Fruit fly (Drosophila melanogaster) whole organism, embryonic: ENCODE results near the gene Kaz1-ORFB.
A peak's percentile ranks its signal among the peaks of the same experiment; 100 is the strongest.

Source experiments
- Adf1 ChIP-seq: fragments of 200-800 bp; sonication (Bioruptor generic); IDR thresholded peaks from 2 replicates; pipeline ENCODE4 v1.3.6; 2022; ENCODE audit warnings: missing biosample characterization, missing genetic modification characterization
- Awh ChIP-seq: fragments of 200-800 bp; sonication (Bioruptor generic); IDR thresholded peaks from 2 replicates; pipeline ENCODE4, ENCODE4 v1.3.6; 2022; ENCODE audit warnings: missing biosample characterization, missing genetic modification characterization
- CG1024 ChIP-seq: fragments of 200-800 bp; sonication (Bioruptor generic); IDR thresholded peaks from 2 replicates; pipeline ENCODE4 v1.3.6; 2022; ENCODE audit warnings: missing biosample characterization, missing genetic modification characterization
- CG11456 ChIP-seq: fragments of 200-800 bp; sonication (Bioruptor generic); IDR thresholded peaks from 3 replicates; pipeline ENCODE4 v1.3.6; 2022; ENCODE audit warnings: missing biosample characterization, missing genetic modification characterization
- CG12391 ChIP-seq: fragments of 200-800 bp; sonication (Bioruptor generic); optimal IDR thresholded peaks from 3 replicates; lab custom pipeline; 2018; ENCODE audit warnings: missing biosample characterization, mild to moderate bottlenecking, missing genetic modification characterization, moderate library complexity
- CG14710 ChIP-seq: fragments of 200-800 bp; sonication (Bioruptor generic); optimal IDR thresholded peaks from 3 replicates; lab custom pipeline; 2019; ENCODE audit warnings: missing biosample characterization, mild to moderate bottlenecking, missing genetic modification characterization, moderate library complexity
- CG14860 ChIP-seq: fragments of 200-800 bp; sonication (Bioruptor generic); IDR thresholded peaks from 3 replicates; pipeline ENCODE4 v1.3.6; 2022; ENCODE audit warnings: missing biosample characterization, missing genetic modification characterization; ENCODE audit not compliant: partially characterized antibody
- CG1647 ChIP-seq: fragments of 200-800 bp; sonication (Bioruptor generic); optimal IDR thresholded peaks from 3 replicates; lab custom pipeline; 2016; ENCODE audit warnings: missing biosample characterization, missing genetic modification characterization
- CG17328 ChIP-seq: fragments of 200-800 bp; sonication (Bioruptor generic); IDR thresholded peaks from 2 replicates; pipeline ENCODE4 v1.3.6; 2022; ENCODE audit warnings: missing biosample characterization, missing genetic modification characterization
- CG18262 ChIP-seq: fragments of 200-800 bp; optimal IDR thresholded peaks from 3 replicates; lab custom pipeline; 2019; ENCODE audit warnings: missing biosample characterization, mild to moderate bottlenecking, missing genetic modification characterization, moderate library complexity
- CG2129 ChIP-seq: fragments of 200-800 bp; sonication (Bioruptor generic); IDR thresholded peaks from 2 replicates; pipeline ENCODE4 v1.3.6; 2022; ENCODE audit warnings: missing biosample characterization, missing genetic modification characterization; ENCODE audit not compliant: partially characterized antibody
- CG34376 ChIP-seq: fragments of 200-800 bp; sonication (Bioruptor generic); optimal IDR thresholded peaks from 2 replicates; lab custom pipeline; 2018; ENCODE audit warnings: missing biosample characterization, mild to moderate bottlenecking, missing genetic modification characterization
- CG3838 ChIP-seq: fragments of 200-800 bp; sonication (Bioruptor generic); optimal IDR thresholded peaks from 3 replicates; lab custom pipeline; 2016; ENCODE audit warnings: missing biosample characterization, missing genetic modification characterization
- CG6272 ChIP-seq: fragments of 200-800 bp; sonication (Bioruptor generic); IDR thresholded peaks from 2 replicates; pipeline ENCODE4 v1.3.6; 2022; ENCODE audit warnings: missing biosample characterization, missing genetic modification characterization
- CG6765 ChIP-seq: fragments of 200-800 bp; sonication (Bioruptor generic); optimal IDR thresholded peaks from 3 replicates; lab custom pipeline; 2017; ENCODE audit warnings: missing biosample characterization, mild to moderate bottlenecking, missing genetic modification characterization
- CG8388 ChIP-seq: fragments of 200-800 bp; sonication (Bioruptor generic); optimal IDR thresholded peaks from 2 replicates; lab custom pipeline; 2019; ENCODE audit warnings: missing biosample characterization, mild to moderate bottlenecking, missing genetic modification characterization, moderate library complexity
- CG9817 ChIP-seq: fragments of 200-800 bp; sonication (Bioruptor generic); optimal IDR thresholded peaks from 2 replicates; lab custom pipeline; 2018; ENCODE audit warnings: missing biosample characterization, mild to moderate bottlenecking, missing genetic modification characterization, moderate library complexity
- CrebB ChIP-seq: fragments of 200-800 bp; sonication (Bioruptor generic); optimal IDR thresholded peaks from 3 replicates; lab custom pipeline; 2018; ENCODE audit warnings: missing biosample characterization, mild to moderate bottlenecking, missing genetic modification characterization
- Eip74EF ChIP-seq, 2 experiments: fragments of 200-800 bp in 1 of 2; fragments of >200 bp in 1 of 2; sonication (Bioruptor generic) in 1 of 2; optimal IDR thresholded peaks; 2 replicates each; lab custom pipeline; 2017 to 2019; ENCODE audit warnings: missing biosample characterization in 2 of 2, missing genetic modification characterization in 2 of 2, mild to moderate bottlenecking in 1 of 2, moderate library complexity in 1 of 2
- HLH3B ChIP-seq: fragments of 200-800 bp; sonication (Bioruptor generic); IDR thresholded peaks from 2 replicates; pipeline ENCODE4 v1.3.6; 2022; ENCODE audit warnings: missing biosample characterization, missing genetic modification characterization
- HLH4C ChIP-seq: fragments of 200-800 bp; sonication (Bioruptor generic); IDR thresholded peaks from 3 replicates; pipeline ENCODE4 v1.3.6; 2022; ENCODE audit warnings: missing biosample characterization, missing genetic modification characterization; ENCODE audit not compliant: partially characterized antibody
- HmgD ChIP-seq: fragments of 200-800 bp; sonication (Bioruptor generic); optimal IDR thresholded peaks from 3 replicates; lab custom pipeline; 2016; ENCODE audit warnings: missing biosample characterization, missing genetic modification characterization
- Sin3A ChIP-seq: fragments of >200 bp; optimal IDR thresholded peaks from 2 replicates; lab custom pipeline; 2018
- Six4 ChIP-seq: fragments of 200-800 bp; sonication (Bioruptor generic); optimal IDR thresholded peaks from 2 replicates; lab custom pipeline; 2016; ENCODE audit warnings: missing biosample characterization, missing genetic modification characterization
- ato ChIP-seq: fragments of 200-800 bp; sonication (Bioruptor generic); IDR thresholded peaks from 2 replicates; pipeline ENCODE4 v1.3.6; 2022; ENCODE audit warnings: missing biosample characterization, missing genetic modification characterization; ENCODE audit not compliant: partially characterized antibody
- cato ChIP-seq: fragments of 200-800 bp; sonication (Bioruptor generic); optimal IDR thresholded peaks from 2 replicates; lab custom pipeline; 2016; ENCODE audit warnings: missing biosample characterization, missing genetic modification characterization, borderline replicate concordance
- chinmo ChIP-seq: fragments of 200-800 bp; sonication (Bioruptor generic); IDR thresholded peaks from 4 replicates; pipeline ENCODE4 v1.3.6; 2022; ENCODE audit warnings: missing biosample characterization, missing genetic modification characterization; ENCODE audit not compliant: partially characterized antibody
- chm ChIP-seq: fragments of 200-800 bp; sonication (Bioruptor generic); IDR thresholded peaks from 2 replicates; pipeline ENCODE4 v1.3.6; 2022; ENCODE audit warnings: missing biosample characterization, missing genetic modification characterization
- dimm ChIP-seq: fragments of 200-800 bp; sonication (Bioruptor generic); IDR thresholded peaks from 2 replicates; pipeline ENCODE4 v1.3.6; 2022; ENCODE audit warnings: missing biosample characterization, missing genetic modification characterization
- en ChIP-seq: fragments of 200-800 bp; sonication (Bioruptor generic); optimal IDR thresholded peaks from 2 replicates; lab custom pipeline; 2016; ENCODE audit warnings: missing biosample characterization, missing genetic modification characterization
- eve ChIP-seq, 2 experiments: fragments of >200 bp; optimal IDR thresholded peaks; 2 replicates each; lab custom pipeline; 2017; ENCODE audit warnings: missing biosample characterization in 2 of 2, missing genetic modification characterization in 2 of 2
- ftz-f1 ChIP-seq: fragments of 200-800 bp; sonication (Bioruptor generic); optimal IDR thresholded peaks from 2 replicates; lab custom pipeline; 2016; ENCODE audit warnings: missing biosample characterization, missing genetic modification characterization
- gce ChIP-seq: fragments of 200-800 bp; sonication (Bioruptor generic); IDR thresholded peaks from 3 replicates; pipeline ENCODE4 v1.3.6; 2022; ENCODE audit warnings: missing biosample characterization, missing genetic modification characterization
- her ChIP-seq: fragments of 200-800 bp; sonication (Bioruptor generic); optimal IDR thresholded peaks from 2 replicates; lab custom pipeline; 2016; ENCODE audit warnings: missing biosample characterization, missing genetic modification characterization
- inv ChIP-seq: fragments of 200-800 bp; sonication (Bioruptor generic); IDR thresholded peaks from 2 replicates; pipeline ENCODE4 v1.3.6; 2022; ENCODE audit warnings: missing biosample characterization, missing genetic modification characterization; ENCODE audit not compliant: partially characterized antibody
- lbe ChIP-seq: fragments of 200-800 bp; sonication (Bioruptor generic); optimal IDR thresholded peaks from 2 replicates; lab custom pipeline; 2016; ENCODE audit warnings: missing biosample characterization, mild to moderate bottlenecking, missing genetic modification characterization
- lov ChIP-seq, 2 experiments: fragments of 200-800 bp in 1 of 2; fragments of >200 bp in 1 of 2; sonication (Bioruptor generic) in 1 of 2; IDR thresholded peaks in 1 of 2; optimal IDR thresholded peaks in 1 of 2; 2 replicates in 1 of 2; 3 replicates in 1 of 2; pipeline versions ENCODE4 v1.3.6 to Lab custom; 2017 to 2022; ENCODE audit warnings: missing biosample characterization in 1 of 2, missing genetic modification characterization in 1 of 2
- luna ChIP-seq: fragments of 200-800 bp; sonication (Bioruptor generic); optimal IDR thresholded peaks from 2 replicates; lab custom pipeline; 2016; ENCODE audit warnings: missing biosample characterization, missing genetic modification characterization
- pros ChIP-seq: fragments of 200-800 bp; sonication (Bioruptor generic); optimal IDR thresholded peaks from 3 replicates; lab custom pipeline; 2019; ENCODE audit warnings: missing biosample characterization, mild to moderate bottlenecking, missing genetic modification characterization, moderate library complexity
- schlank ChIP-seq: fragments of 200-800 bp; sonication (Bioruptor generic); optimal IDR thresholded peaks from 2 replicates; lab custom pipeline; 2018; ENCODE audit warnings: missing biosample characterization, mild to moderate bottlenecking, missing genetic modification characterization
- tup ChIP-seq: fragments of 200-800 bp; sonication (Bioruptor generic); optimal IDR thresholded peaks from 2 replicates; lab custom pipeline; 2016; ENCODE audit warnings: missing biosample characterization, mild to moderate bottlenecking, missing genetic modification characterization, moderate library complexity
- yki ChIP-seq: fragments of >200 bp; optimal IDR thresholded peaks from 3 replicates; lab custom pipeline; 2018
- zen2 ChIP-seq: fragments of 200-800 bp; sonication (Bioruptor generic); IDR thresholded peaks from 3 replicates; pipeline ENCODE4 v1.3.6; 2022; ENCODE audit warnings: missing biosample characterization, missing genetic modification characterization; ENCODE audit not compliant: partially characterized antibody

Gene Kaz1-ORFB

DNA sequence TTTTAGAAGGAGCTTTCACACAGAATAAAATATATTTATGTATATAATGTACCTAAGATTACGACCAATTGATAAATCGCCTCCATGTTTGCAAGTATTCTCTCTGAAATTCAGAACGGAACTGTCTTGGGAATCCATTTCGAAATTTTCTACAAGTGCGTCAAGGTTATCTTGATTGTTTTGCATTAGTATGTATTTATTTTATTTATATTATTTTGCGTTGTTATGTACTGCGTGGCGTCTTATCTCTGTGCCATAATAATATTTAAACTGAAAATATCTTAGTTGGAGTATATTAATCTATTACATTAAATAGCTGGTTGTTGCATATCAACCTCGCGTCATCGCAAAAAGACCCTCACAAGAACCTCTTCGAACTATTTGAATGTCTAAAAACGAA, 15.1 kb downstream of the Kaz1-ORFB start, which contains the start of gene CG42846:
CG42846 (minus strand) TSS at position 101 of the 400 bp plus-strand sequence.
- TF ChIP-seq tup (GFP tag; lab: Kevin White, UChicago) (no peak), CG1647 (GFP tag; lab: Kevin White, UChicago) (no peak), lbe (GFP tag; lab: Kevin White, UChicago) (peak; percentile 18), CG6272 (GFP tag; lab: Robert Waterston, UW) (no peak), CG34376 (GFP tag; lab: Kevin White, UChicago) (peak; percentile 12)

DNA sequence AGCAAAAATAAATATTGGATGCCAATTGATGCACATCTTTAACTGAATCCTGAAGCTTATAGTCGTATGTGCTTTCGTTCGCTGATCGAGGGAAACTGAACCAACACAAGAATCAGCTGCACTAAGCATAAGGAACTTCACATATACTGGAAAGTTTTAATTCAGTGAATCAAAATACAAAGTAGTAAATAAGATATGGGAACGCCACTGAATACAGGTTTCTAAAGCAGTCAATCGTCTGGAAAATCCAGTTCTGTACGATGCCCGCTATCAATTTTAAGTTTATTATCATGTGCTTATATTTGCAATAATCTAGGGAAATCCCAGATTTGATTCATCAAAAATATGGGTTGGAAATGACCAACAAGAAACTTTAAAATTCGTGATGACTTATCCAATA, 15.8 kb downstream of the Kaz1-ORFB start, which contains the start of gene CG34454:
CG34454 (minus strand) TSS at position 84 of the 400 bp plus-strand sequence.
- TF ChIP-seq HLH4C (GFP tag; lab: Robert Waterston, UW): no peak
- no peak for TF ChIP-seq gce (GFP tag; lab: Robert Waterston, UW)
- TF ChIP-seq inv: no peak
- TF ChIP-seq CG17328: no peak

DNA sequence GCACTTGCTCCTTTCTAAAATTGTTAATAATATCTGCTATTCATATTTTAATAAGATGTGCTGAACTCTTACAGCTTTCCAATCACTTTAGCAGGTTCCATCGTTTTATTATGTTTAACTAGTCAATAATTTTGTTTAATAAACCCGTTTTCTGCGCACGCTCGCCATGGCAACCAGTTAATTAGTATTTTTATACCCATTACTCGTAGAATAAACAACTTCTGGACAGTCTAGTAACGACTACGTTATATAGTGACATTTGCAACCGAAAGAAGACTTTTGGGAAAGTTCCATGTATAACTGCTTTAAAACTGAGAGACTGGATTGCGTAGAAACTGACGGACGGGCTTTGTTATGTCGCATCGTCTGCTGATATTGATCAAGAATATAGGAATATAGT, 16.8 kb downstream of the Kaz1-ORFB start, which contains the start of gene CG34453:
CG34453 (minus strand) TSS at position 101 of the 400 bp plus-strand sequence.
- no peak for TF ChIP-seq Awh
- TF ChIP-seq CG9817 (tag; lab: Kevin White, UChicago): no peak
- peak in 1 of 2 experiments; percentile 33 for TF ChIP-seq eve (GFP tag; optimal IDR thresholded peaks at IDR 0.05; lab: Kevin White, UChicago)
- TF ChIP-seq, all 482 proteins: peak for 1

DNA sequence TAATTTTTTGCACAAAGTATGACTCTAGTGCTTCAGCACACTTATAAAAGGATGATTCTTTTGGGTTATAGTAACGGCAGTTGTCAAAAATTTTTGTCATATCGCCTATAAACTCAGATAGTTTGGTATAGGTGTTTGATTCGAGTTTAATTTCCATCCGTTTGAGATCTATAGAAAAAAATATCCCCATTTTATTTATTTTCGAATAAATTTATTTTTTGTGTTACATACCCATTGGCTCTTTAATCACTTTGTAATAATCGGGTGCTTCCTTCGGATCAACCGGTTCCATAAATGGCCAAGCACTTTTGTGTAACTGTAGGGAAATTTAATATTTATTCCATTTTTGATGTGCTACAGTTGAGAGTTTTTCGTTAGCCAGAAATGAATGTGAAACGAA, 17.9 kb downstream of the Kaz1-ORFB start:
- TF ChIP-seq zen2 (GFP tag; lab: Robert Waterston, UW): no peak
- no peak for TF ChIP-seq CrebB (tag; lab: Kevin White, UChicago)
- no peak for TF ChIP-seq Eip74EF (GFP tag; optimal IDR thresholded peaks at IDR 0.05; lab: Kevin White, UChicago)
- no peak for TF ChIP-seq CG12391 (tag; lab: Kevin White, UChicago)
- TF ChIP-seq CG11456: no peak
- no peak for TF ChIP-seq CG1024 (GFP tag; lab: Robert Waterston, UW)
- TF ChIP-seq CG14860: no peak
- no peak for TF ChIP-seq schlank
- no peak for TF ChIP-seq luna (GFP tag; lab: Kevin White, UChicago)
- no peak for TF ChIP-seq dimm (GFP tag; lab: Robert Waterston, UW)
- TF ChIP-seq CG6765 (GFP tag; lab: Kevin White, UChicago): no peak
- no peak for TF ChIP-seq Adf1

- TF ChIP-seq chm (GFP tag; lab: Robert Waterston, UW) (peak; percentile 42; the same call in 1 of the 2 replicates), CG18262 (tag; lab: Kevin White, UChicago) (no peak), HmgD (GFP tag; lab: Kevin White, UChicago) (peak; percentile 51), en (GFP tag; lab: Kevin White, UChicago) (peak; percentile 36), CG6765 (GFP tag; lab: Kevin White, UChicago) (no peak), chinmo (GFP tag; lab: Robert Waterston, UW) (0 out of 4 replicates have a peak, but pooled peaks have one; percentile 42), cato (GFP tag; lab: Kevin White, UChicago) (no peak), yki (lab: Kevin White, UChicago) (no peak), CG3838 (GFP tag; lab: Kevin White, UChicago) (no peak), HLH3B (GFP tag; lab: Robert Waterston, UW) (no peak), her (GFP tag; lab: Kevin White, UChicago) (peak; percentile 26), Sin3A (lab: Kevin White, UChicago) (peak; percentile 9), ftz-f1 (GFP tag; lab: Kevin White, UChicago) (peak; percentile 46), CG1024 (GFP tag; lab: Robert Waterston, UW) (no peak), CG8388 (no peak), lov (optimal IDR thresholded peaks at IDR 0.05; lab: Kevin White, UChicago) (no peak), lov (GFP tag; IDR thresholded peaks at IDR 0.05; lab: Robert Waterston, UW) (peak; percentile 76; the same call in 2 of the 3 replicates), Six4 (GFP tag; lab: Kevin White, UChicago) (no peak), CG14710 (tag; lab: Kevin White, UChicago) (peak; percentile 69), CG2129 (GFP tag; lab: Robert Waterston, UW) (no peak), pros (GFP tag; lab: Kevin White, UChicago) (no peak), ato (GFP tag; lab: Robert Waterston, UW) (peak; percentile 73), eve (GFP tag; optimal IDR thresholded peaks at IDR 0.05; lab: Kevin White, UChicago) (peak in 1 of 2 experiments; percentile 64)
These were observed 30.3 kb downstream of the Kaz1-ORFB start for dm6 chr3L:246644-247199.
